Fruit fly (Drosophila melanogaster) whole organism, embryonic: Measurements from ENCODE around the gene fzo.

Source experiments
- Bgb ChIP-seq: fragments of 200-800 bp; sonication (Bioruptor generic); IDR thresholded peaks from 2 replicates; pipeline ENCODE4 v1.3.6; 2022; ENCODE audit warnings: missing biosample characterization, missing genetic modification characterization; ENCODE audit not compliant: partially characterized antibody
- CG10462 ChIP-seq: fragments of 200-800 bp; sonication (Bioruptor generic); optimal IDR thresholded peaks from 2 replicates; lab custom pipeline; 2016; ENCODE audit warnings: missing biosample characterization, missing genetic modification characterization
- CG12299 ChIP-seq: fragments of 200-800 bp; sonication (Bioruptor generic); optimal IDR thresholded peaks from 2 replicates; lab custom pipeline; 2018; ENCODE audit warnings: missing biosample characterization, mild to moderate bottlenecking, missing genetic modification characterization
- CG13123 ChIP-seq: fragments of 200-800 bp; sonication (Bioruptor generic); optimal IDR thresholded peaks from 2 replicates; lab custom pipeline; 2016; ENCODE audit warnings: missing biosample characterization, missing genetic modification characterization
- CG15269 ChIP-seq: fragments of 200-800 bp; sonication (Bioruptor generic); optimal IDR thresholded peaks from 2 replicates; lab custom pipeline; 2018; ENCODE audit warnings: missing biosample characterization, mild to moderate bottlenecking, missing genetic modification characterization, moderate library complexity
- CG17361 ChIP-seq: fragments of 200-800 bp; sonication (Bioruptor generic); IDR thresholded peaks from 3 replicates; pipeline ENCODE4 v1.3.6; 2022; ENCODE audit warnings: missing biosample characterization, missing genetic modification characterization
- CG17385 ChIP-seq: fragments of 200-800 bp; sonication (Bioruptor generic); optimal IDR thresholded peaks from 3 replicates; lab custom pipeline; 2018; ENCODE audit warnings: missing biosample characterization, mild to moderate bottlenecking, missing genetic modification characterization
- CG18262 ChIP-seq: fragments of 200-800 bp; optimal IDR thresholded peaks from 3 replicates; lab custom pipeline; 2019; ENCODE audit warnings: missing biosample characterization, mild to moderate bottlenecking, missing genetic modification characterization, moderate library complexity
- CG18599 ChIP-seq: fragments of 200-800 bp; sonication (Bioruptor generic); optimal IDR thresholded peaks from 3 replicates; lab custom pipeline; 2017; ENCODE audit warnings: missing biosample characterization, missing genetic modification characterization, mild to moderate bottlenecking, moderate library complexity, missing genetic modification reagents
- CG3838 ChIP-seq: fragments of 200-800 bp; sonication (Bioruptor generic); optimal IDR thresholded peaks from 3 replicates; lab custom pipeline; 2016; ENCODE audit warnings: missing biosample characterization, missing genetic modification characterization
- CG4282 ChIP-seq: fragments of 200-800 bp; sonication (Bioruptor generic); optimal IDR thresholded peaks from 2 replicates; lab custom pipeline; 2016; ENCODE audit warnings: missing biosample characterization, missing genetic modification characterization
- CG4424 ChIP-seq: fragments of 200-800 bp; sonication (Bioruptor generic); optimal IDR thresholded peaks from 3 replicates; lab custom pipeline; 2016; ENCODE audit warnings: missing biosample characterization, missing genetic modification characterization
- CG6254 ChIP-seq: fragments of 200-800 bp; sonication (Bioruptor generic); optimal IDR thresholded peaks from 3 replicates; lab custom pipeline; 2017; ENCODE audit warnings: mild to moderate bottlenecking, missing biosample characterization, missing genetic modification reagents, missing genetic modification characterization
- CG6813 ChIP-seq: fragments of 200-800 bp; sonication (Bioruptor generic); optimal IDR thresholded peaks from 2 replicates; lab custom pipeline; 2017; ENCODE audit warnings: missing biosample characterization, missing genetic modification characterization, mild to moderate bottlenecking, moderate library complexity, missing genetic modification reagents
- CG7357 ChIP-seq: fragments of 200-800 bp; sonication (Bioruptor generic); IDR thresholded peaks from 3 replicates; pipeline ENCODE4 v1.3.6; 2022; ENCODE audit warnings: missing biosample characterization, missing genetic modification characterization
- CG7963 ChIP-seq: fragments of 200-800 bp; sonication (Bioruptor generic); IDR thresholded peaks from 3 replicates; pipeline ENCODE4 v1.3.6; 2022; ENCODE audit warnings: missing biosample characterization, missing genetic modification characterization; ENCODE audit not compliant: partially characterized antibody
- CG9727 ChIP-seq: fragments of 200-800 bp; sonication (Bioruptor generic); optimal IDR thresholded peaks from 3 replicates; lab custom pipeline; 2017; ENCODE audit warnings: missing biosample characterization, mild to moderate bottlenecking, missing genetic modification characterization
- Chrac-16 ChIP-seq: fragments of 200-800 bp; sonication (Bioruptor generic); optimal IDR thresholded peaks from 3 replicates; lab custom pipeline; 2016; ENCODE audit warnings: missing biosample characterization, missing genetic modification characterization
- Ets65A ChIP-seq: fragments of 200-800 bp; sonication (Bioruptor generic); peaks from one replicate; lab custom pipeline; 2016; ENCODE audit warnings: missing biosample characterization, missing genetic modification characterization
- HLH3B ChIP-seq: fragments of 200-800 bp; sonication (Bioruptor generic); IDR thresholded peaks from 2 replicates; pipeline ENCODE4 v1.3.6; 2022; ENCODE audit warnings: missing biosample characterization, missing genetic modification characterization
- Hand ChIP-seq: fragments of 200-800 bp; sonication (Bioruptor generic); optimal IDR thresholded peaks from 2 replicates; lab custom pipeline; 2017; ENCODE audit warnings: mild to moderate bottlenecking, missing biosample characterization, missing genetic modification reagents, missing genetic modification characterization
- Hr78 ChIP-seq, 2 experiments: fragments of 200-800 bp in 1 of 2; fragments of >200 bp in 1 of 2; sonication (Bioruptor generic) in 1 of 2; optimal IDR thresholded peaks; 2 replicates each; lab custom pipeline; 2017 to 2019; ENCODE audit warnings: missing biosample characterization in 2 of 2, missing genetic modification characterization in 2 of 2, mild to moderate bottlenecking in 1 of 2, moderate library complexity in 1 of 2
- Med ChIP-seq: fragments of 200-800 bp; sonication (Bioruptor generic); peaks from one replicate; lab custom pipeline; 2016; ENCODE audit warnings: missing biosample characterization, missing genetic modification characterization, mild to moderate bottlenecking, inconsistent platforms, moderate library complexity
- Mrtf ChIP-seq: fragments of 200-800 bp; sonication (Bioruptor generic); IDR thresholded peaks from 3 replicates; pipeline ENCODE4 v1.3.6; 2022; ENCODE audit warnings: missing biosample characterization, missing genetic modification characterization
- NC2α ChIP-seq: fragments of 200-800 bp; sonication (Bioruptor generic); optimal IDR thresholded peaks from 2 replicates; lab custom pipeline; 2016; ENCODE audit warnings: missing biosample characterization, missing genetic modification characterization
- NFAT ChIP-seq: fragments of 200-800 bp; sonication (Bioruptor generic); IDR thresholded peaks from 2 replicates; pipeline ENCODE4 v1.3.6; 2022; ENCODE audit warnings: missing biosample characterization, missing genetic modification characterization
- Neu2 ChIP-seq: fragments of 200-800 bp; sonication (Bioruptor generic); optimal IDR thresholded peaks from 3 replicates; lab custom pipeline; 2016; ENCODE audit warnings: missing biosample characterization, missing genetic modification characterization, borderline replicate concordance
- ase ChIP-seq: fragments of 200-800 bp; sonication (Bioruptor generic); IDR thresholded peaks from 3 replicates; pipeline ENCODE4 v1.3.6; 2022; ENCODE audit warnings: missing biosample characterization, missing genetic modification characterization
- bbx ChIP-seq: fragments of 200-800 bp; sonication (Bioruptor generic); IDR thresholded peaks from 2 replicates; pipeline ENCODE4 v1.3.6; 2022; ENCODE audit warnings: missing biosample characterization, missing genetic modification characterization; ENCODE audit not compliant: partially characterized antibody
- caup ChIP-seq: fragments of 200-800 bp; sonication (Bioruptor generic); optimal IDR thresholded peaks from 3 replicates; lab custom pipeline; 2017; ENCODE audit warnings: missing biosample characterization, mild to moderate bottlenecking, missing genetic modification characterization, moderate library complexity; ENCODE audit not compliant: severe bottlenecking
- chinmo ChIP-seq: fragments of 200-800 bp; sonication (Bioruptor generic); IDR thresholded peaks from 4 replicates; pipeline ENCODE4 v1.3.6; 2022; ENCODE audit warnings: missing biosample characterization, missing genetic modification characterization; ENCODE audit not compliant: partially characterized antibody
- dysf ChIP-seq: fragments of 200-800 bp; sonication (Bioruptor generic); IDR thresholded peaks from 3 replicates; pipeline ENCODE4 v1.3.6; 2022; ENCODE audit warnings: missing biosample characterization, missing genetic modification characterization
- emc ChIP-seq: fragments of 200-800 bp; sonication (Bioruptor generic); optimal IDR thresholded peaks from 2 replicates; lab custom pipeline; 2016; ENCODE audit warnings: missing biosample characterization, missing genetic modification characterization
- eve ChIP-seq, 2 experiments: fragments of >200 bp; optimal IDR thresholded peaks; 2 replicates each; lab custom pipeline; 2017; ENCODE audit warnings: missing biosample characterization in 2 of 2, missing genetic modification characterization in 2 of 2
- exex ChIP-seq: fragments of 200-800 bp; sonication (Bioruptor generic); optimal IDR thresholded peaks from 4 replicates; lab custom pipeline; 2018; ENCODE audit warnings: missing biosample characterization, mild to moderate bottlenecking, missing genetic modification characterization, moderate library complexity
- gcm ChIP-seq: fragments of 200-800 bp; sonication (Bioruptor generic); optimal IDR thresholded peaks from 2 replicates; lab custom pipeline; 2019; ENCODE audit warnings: missing biosample characterization, mild to moderate bottlenecking, missing genetic modification characterization, moderate library complexity
- gem ChIP-seq: fragments of 200-800 bp; sonication (Bioruptor generic); optimal IDR thresholded peaks from 2 replicates; lab custom pipeline; 2019; ENCODE audit warnings: missing biosample characterization, mild to moderate bottlenecking, missing genetic modification characterization, moderate library complexity
- grn ChIP-seq: fragments of 200-800 bp; sonication (Bioruptor generic); optimal IDR thresholded peaks from 3 replicates; lab custom pipeline; 2017; ENCODE audit warnings: missing biosample characterization, missing genetic modification characterization
- hbn ChIP-seq: fragments of 200-800 bp; sonication (Bioruptor generic); IDR thresholded peaks from 2 replicates; pipeline ENCODE4 v1.3.6; 2022; ENCODE audit warnings: missing biosample characterization, missing genetic modification characterization; ENCODE audit not compliant: partially characterized antibody
- nau ChIP-seq: fragments of 200-800 bp; sonication (Bioruptor generic); optimal IDR thresholded peaks from 3 replicates; lab custom pipeline; 2017; ENCODE audit warnings: missing biosample characterization, mild to moderate bottlenecking, missing genetic modification characterization, missing genetic modification reagents
- odd ChIP-seq: fragments of 200-800 bp; sonication (Bioruptor generic); optimal IDR thresholded peaks from 2 replicates; lab custom pipeline; 2017; ENCODE audit warnings: missing biosample characterization, mild to moderate bottlenecking, missing genetic modification characterization
- p53 ChIP-seq: fragments of 200-800 bp; sonication (Bioruptor generic); optimal IDR thresholded peaks from 2 replicates; lab custom pipeline; 2016; ENCODE audit warnings: missing biosample characterization, missing genetic modification characterization
- pan ChIP-seq, 4 experiments: fragments of >200 bp in 3 of 4; fragments of 200-800 bp in 1 of 4; sonication (Bioruptor generic) in 1 of 4; optimal IDR thresholded peaks in 3 of 4; IDR thresholded peaks in 1 of 4; 2 replicates each; pipeline versions ENCODE4 v1.3.6 to Lab custom; 2017 to 2022; ENCODE audit warnings: missing biosample characterization in 2 of 4, missing genetic modification characterization in 2 of 4, mixed read lengths in 1 of 4
- peb ChIP-seq: fragments of 200-800 bp; sonication (Bioruptor generic); IDR thresholded peaks from 2 replicates; pipeline ENCODE4 v1.3.6; 2022; ENCODE audit warnings: missing biosample characterization, missing genetic modification characterization
- pita ChIP-seq: fragments of 200-800 bp; sonication (Bioruptor generic); optimal IDR thresholded peaks from 2 replicates; lab custom pipeline; 2017; ENCODE audit warnings: missing biosample characterization, mild to moderate bottlenecking, missing genetic modification characterization
- row ChIP-seq: fragments of 200-800 bp; sonication (Bioruptor generic); IDR thresholded peaks from 3 replicates; pipeline ENCODE4 v1.3.6; 2022; ENCODE audit warnings: missing biosample characterization, missing genetic modification characterization
- sens ChIP-seq: fragments of 200-800 bp; sonication (Bioruptor generic); peaks from one replicate; lab custom pipeline; 2016; ENCODE audit warnings: missing biosample characterization, missing genetic modification characterization
- sqz ChIP-seq: fragments of 200-800 bp; sonication (Bioruptor generic); optimal IDR thresholded peaks from 3 replicates; lab custom pipeline; 2018; ENCODE audit warnings: missing biosample characterization, mild to moderate bottlenecking, missing genetic modification characterization
- tap ChIP-seq: fragments of 200-800 bp; optimal IDR thresholded peaks from 3 replicates; lab custom pipeline; 2019; ENCODE audit warnings: missing biosample characterization, mild to moderate bottlenecking, missing genetic modification characterization, moderate library complexity
- wor ChIP-seq: fragments of 200-800 bp; sonication (Bioruptor generic); IDR thresholded peaks from 2 replicates; pipeline ENCODE4 v1.3.6; 2022; ENCODE audit warnings: missing biosample characterization, missing genetic modification characterization

Gene fzo

DNA sequence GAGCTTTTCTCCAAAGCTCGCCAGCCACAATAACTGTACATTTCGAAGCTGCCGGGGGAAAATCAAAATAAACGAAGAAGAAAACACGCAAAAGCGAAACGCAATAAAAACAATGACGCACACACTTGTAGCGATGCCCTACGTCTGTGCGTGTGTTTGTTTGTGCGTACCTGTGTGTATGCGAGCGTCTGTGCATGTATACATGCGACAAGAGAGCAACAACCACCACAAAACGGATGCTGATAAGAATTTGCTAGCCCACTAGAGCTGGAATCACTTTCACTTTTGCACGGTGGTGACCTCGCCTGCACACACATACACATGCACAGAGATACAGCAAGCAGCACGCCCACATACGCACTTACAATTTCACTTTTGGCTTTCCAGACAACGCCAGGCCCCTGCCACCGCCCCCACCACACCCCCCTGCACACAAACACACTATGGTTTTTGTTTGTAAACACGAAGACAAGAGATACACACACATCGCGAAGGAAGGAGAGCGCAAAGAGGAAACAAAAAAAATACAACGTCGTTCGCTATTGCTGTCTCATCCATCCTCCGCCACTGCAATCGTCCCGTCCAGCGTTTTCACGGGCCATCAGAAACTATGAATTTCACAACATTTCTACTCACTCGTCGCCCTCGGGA lies 46.8 kb downstream of the fzo start (continued):
- TF ChIP-seq CG17361 (GFP tag; lab: Robert Waterston, UW) = no peak; the same call in 2 of the 3 replicates
- no peak for TF ChIP-seq gcm (GFP tag; lab: Kevin White, UChicago)
- no peak for TF ChIP-seq CG13123
- TF ChIP-seq CG7963 = no peak
- peak; percentile 4 for TF ChIP-seq CG10462
- TF ChIP-seq nau = peak; percentile 28
- TF ChIP-seq NC2α = no peak
- peak; percentile 70 for TF ChIP-seq CG17385 (GFP tag; lab: Kevin White, UChicago)
- TF ChIP-seq sqz (GFP tag; lab: Kevin White, UChicago) = peak; percentile 9
- TF ChIP-seq Bgb (GFP tag; lab: Robert Waterston, UW) = 0 out of 2 replicates have a peak, but pooled peaks have one; percentile 15
- peak; percentile 25 for TF ChIP-seq CG12299 (tag; lab: Kevin White, UChicago)
- TF ChIP-seq Chrac-16 (GFP tag; lab: Kevin White, UChicago) = no peak
- TF ChIP-seq hbn (GFP tag; lab: Robert Waterston, UW) = no peak; the same call in 1 of the 2 replicates
- TF ChIP-seq CG9727 = peak; percentile 10
- no peak for TF ChIP-seq CG7357 (GFP tag; lab: Robert Waterston, UW)
- TF ChIP-seq bbx = peak; percentile 54
- no peak for TF ChIP-seq peb (GFP tag; lab: Robert Waterston, UW)
- TF ChIP-seq wor (GFP tag; lab: Robert Waterston, UW) = no peak
- no peak for TF ChIP-seq NFAT
- TF ChIP-seq p53 (GFP tag; lab: Kevin White, UChicago) = no peak
- peak in 1 of 2 experiments; percentile 96 for TF ChIP-seq Hr78 (GFP tag; optimal IDR thresholded peaks at IDR 0.05; lab: Kevin White, UChicago)
- no peak for TF ChIP-seq CG18262 (tag; lab: Kevin White, UChicago)
- TF ChIP-seq Hand (GFP tag; lab: Kevin White, UChicago) = no peak
- no peak for TF ChIP-seq CG15269 (tag; lab: Kevin White, UChicago)
- no peak for TF ChIP-seq CG18599
- no peak for TF ChIP-seq HLH3B (GFP tag; lab: Robert Waterston, UW)
- no peak for TF ChIP-seq Mrtf
- no peak for TF ChIP-seq grn
- no peak for TF ChIP-seq emc (GFP tag; lab: Kevin White, UChicago)
- no peak for TF ChIP-seq exex
- no peak for TF ChIP-seq ase (GFP tag; lab: Robert Waterston, UW)
- TF ChIP-seq pita (GFP tag; lab: Kevin White, UChicago) = no peak

DNA sequence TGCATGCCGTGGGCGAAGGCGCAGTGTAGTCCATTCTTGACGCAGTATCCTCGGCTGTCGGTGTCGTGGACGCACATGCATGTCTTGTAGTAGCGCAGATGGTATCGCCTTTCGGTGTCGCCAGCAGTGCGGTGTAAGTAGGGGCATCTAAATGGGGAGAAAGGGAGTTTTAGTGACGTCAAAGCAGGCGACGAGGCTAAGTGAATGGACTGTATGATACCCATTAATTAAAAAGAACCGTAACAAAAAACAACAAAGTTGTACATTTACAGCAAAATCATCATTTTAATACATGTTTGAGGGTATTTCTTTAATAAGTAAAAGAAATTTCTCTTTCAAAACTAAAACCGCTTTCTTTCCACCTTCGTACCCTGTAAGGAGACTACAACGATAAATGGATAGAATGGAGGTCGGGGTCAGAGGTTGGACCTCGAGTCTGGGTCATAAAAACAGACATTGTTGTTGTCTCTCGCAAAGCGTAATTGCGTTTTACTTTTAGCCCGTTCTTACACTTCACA lies 47.4 kb downstream of the fzo start:
- TF ChIP-seq gem (peak; percentile 3), Neu2 (GFP tag; lab: Kevin White, UChicago) (no peak), CG4424 (GFP tag; lab: Kevin White, UChicago) (no peak), row (GFP tag; lab: Robert Waterston, UW) (peak; percentile 43; the same call in 1 of the 3 replicates), CG4282 (no peak), chinmo (GFP tag; lab: Robert Waterston, UW) (no peak), tap (no peak), CG3838 (GFP tag; lab: Kevin White, UChicago) (no peak), sens (GFP tag; lab: Kevin White, UChicago) (peak; percentile 58), Ets65A (GFP tag; lab: Kevin White, UChicago) (peak; percentile 48), eve (GFP tag; optimal IDR thresholded peaks at IDR 0.05; lab: Kevin White, UChicago) (no peak), CG6813 (no peak), dysf (GFP tag; lab: Robert Waterston, UW) (0 out of 3 replicates have a peak, but pooled peaks have one; percentile 18), CG6254 (GFP tag; lab: Kevin White, UChicago) (no peak), Med (GFP tag; lab: Kevin White, UChicago) (peak; percentile 58), caup (GFP tag; lab: Kevin White, UChicago) (no peak), odd (GFP tag; lab: Kevin White, UChicago) (no peak), pan (optimal IDR thresholded peaks at IDR 0.05; lab: Kevin White, UChicago) (no peak), pan (GFP tag; optimal IDR thresholded peaks at IDR 0.05 in 1 of 2, IDR thresholded peaks at IDR 0.05 in 1 of 2) (no peak)
